Fruit fly (Drosophila melanogaster): ENCODE data around the gene CG11977.

CG11977 gene

DNA sequence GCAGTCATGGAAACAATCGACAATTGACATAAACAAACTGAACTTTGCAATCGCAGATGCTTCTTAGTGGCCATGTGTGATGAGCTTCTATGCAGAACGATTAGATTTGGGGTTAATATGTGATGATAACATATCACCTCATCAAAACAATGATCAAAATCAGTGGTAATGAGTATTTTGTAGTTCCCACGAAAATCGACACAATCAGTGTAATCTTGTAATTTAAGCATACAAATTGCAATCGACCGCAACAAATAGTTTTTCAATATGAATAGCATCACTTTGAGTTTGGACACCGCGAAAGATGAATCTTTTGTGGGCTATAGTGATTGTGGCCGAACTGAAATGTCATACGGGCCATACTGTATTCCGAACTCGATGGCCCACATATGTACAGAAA is at the start of gene CG11977:
Gene CG11977, plus strand, starts transcription at position 301 of the 400 bp plus-strand sequence.
- TF ChIP-seq Xrp1 (GFP tag; IDR thresholded peaks at IDR 0.05) (no peak), CG12942 (GFP tag; optimal IDR thresholded peaks at IDR 0.05) (no peak), kni (GFP tag; optimal IDR thresholded peaks at IDR 0.05) (no peak), pzg (GFP tag; optimal IDR thresholded peaks at IDR 0.05) (no peak), CG7786 (GFP tag; optimal IDR thresholded peaks at IDR 0.05) (no peak), MBD-R2 (GFP tag; IDR thresholded peaks at IDR 0.05) (no peak), tup (GFP tag; optimal IDR thresholded peaks at IDR 0.05) (no peak), CG7987 (GFP tag; optimal IDR thresholded peaks at IDR 0.05) (no peak), Rx (GFP tag; IDR thresholded peaks at IDR 0.05) (no peak), Hand (GFP tag; optimal IDR thresholded peaks at IDR 0.05) (no peak), CTCF (GFP tag; optimal IDR thresholded peaks at IDR 0.05) (no peak), chn (GFP tag; optimal IDR thresholded peaks at IDR 0.05) (no peak), gsb (GFP tag; IDR thresholded peaks at IDR 0.05) (no peak), slbo (GFP tag; IDR thresholded peaks at IDR 0.05) (no peak), en (GFP tag; optimal IDR thresholded peaks at IDR 0.05) (no peak), CG12391 (tag; optimal IDR thresholded peaks at IDR 0.05) (no peak)

DNA sequence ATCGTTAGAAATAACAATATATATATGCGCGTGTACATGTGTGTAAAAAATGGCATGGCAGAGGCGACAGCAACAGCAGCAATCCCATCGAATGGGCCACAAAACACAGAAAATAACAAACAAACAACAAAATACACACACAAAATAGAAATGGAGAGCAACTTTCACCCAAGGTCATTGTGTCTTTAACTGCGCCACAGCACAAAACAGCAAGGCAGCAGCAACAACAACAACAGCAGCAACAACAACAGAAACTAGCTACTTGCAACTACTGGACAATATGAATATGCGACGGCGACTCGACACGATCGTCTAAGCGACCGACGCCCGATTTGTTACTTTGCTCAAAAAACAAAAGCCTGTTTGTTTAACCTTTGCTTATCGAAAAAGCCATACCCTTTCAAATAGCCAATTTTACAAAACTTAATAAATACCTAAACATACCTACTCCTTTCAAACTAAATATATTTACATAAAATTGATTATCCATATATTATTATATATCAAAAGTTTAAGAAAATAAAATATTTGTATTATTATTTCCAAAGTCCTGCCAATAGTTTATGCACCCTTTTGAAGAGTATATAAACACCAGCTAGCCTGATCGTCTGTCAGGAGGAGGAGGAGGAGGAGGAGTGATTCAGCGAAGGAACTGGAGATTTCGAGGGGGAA is 49.6 kb upstream of the CG11977 start:
- TF ChIP-seq CG34422 (GFP tag; IDR thresholded peaks at IDR 0.05) (0 out of 3 replicates have a peak, but pooled peaks have one; percentile 12), PHDP (tag; optimal IDR thresholded peaks at IDR 0.05) (peak; percentile 11), CG10979 (tag; optimal IDR thresholded peaks at IDR 0.05) (peak; percentile 50), cas (GFP tag; IDR thresholded peaks at IDR 0.05) (no peak), bsh (GFP tag; optimal IDR thresholded peaks at IDR 0.05) (peak in 1 of 2 experiments; percentile 41), Ssrp (tag; optimal IDR thresholded peaks at IDR 0.05) (peak; percentile 38), CG2712 (tag; optimal IDR thresholded peaks at IDR 0.05) (peak; percentile 52), phol (tag; optimal IDR thresholded peaks at IDR 0.05) (peak; percentile 31), CG12391 (tag; optimal IDR thresholded peaks at IDR 0.05) (peak; percentile 17), D19A (tag; optimal IDR thresholded peaks at IDR 0.05) (peak; percentile 85), Drgx (GFP tag; IDR thresholded peaks at IDR 0.05) (0 out of 2 replicates have a peak, but pooled peaks have one; percentile 14), CG3163 (GFP tag; optimal IDR thresholded peaks at IDR 0.05) (no peak), unpg (GFP tag; optimal IDR thresholded peaks at IDR 0.05) (peak; percentile 19), CG17359 (tag; optimal IDR thresholded peaks at IDR 0.05) (peak; percentile 28), CG2678 (tag; optimal IDR thresholded peaks at IDR 0.05) (peak; percentile 6), gem (tag; optimal IDR thresholded peaks at IDR 0.05) (peak; percentile 56), CG4360 (GFP tag; IDR thresholded peaks at IDR 0.05) (peak; percentile 73), BEAF-32 (GFP tag; optimal IDR thresholded peaks at IDR 0.05) (no peak), Sox102F (GFP tag; optimal IDR thresholded peaks at IDR 0.05) (peak; percentile 66), CG18262 (tag; optimal IDR thresholded peaks at IDR 0.05) (peak; percentile 58), fd96Cb (tag; optimal IDR thresholded peaks at IDR 0.05) (peak; percentile 6), CG10267 (tag; optimal IDR thresholded peaks at IDR 0.05) (peak; percentile 17), CG32767 (GFP tag; IDR thresholded peaks at IDR 0.05) (no peak), Blimp-1 (GFP tag; optimal IDR thresholded peaks at IDR 0.05) (peak; percentile 93), CG31441 (GFP tag; IDR thresholded peaks at IDR 0.05) (peak; percentile 49; the same call in 1 of the 2 replicates), Optix (GFP tag; IDR thresholded peaks at IDR 0.05) (no peak), toy (GFP tag; IDR thresholded peaks at IDR 0.05) (no peak), disco-r (GFP tag; optimal IDR thresholded peaks at IDR 0.05) (no peak), kni (GFP tag; optimal IDR thresholded peaks at IDR 0.05) (peak; percentile 86), CG13287 (GFP tag; IDR thresholded peaks at IDR 0.05; ENCODE audit: partially characterized antibody) (no peak), CG6654 (GFP tag; optimal IDR thresholded peaks at IDR 0.05) (no peak), Med (GFP tag) (peak; percentile 47), Deaf1 (tag; optimal IDR thresholded peaks at IDR 0.05) (peak; percentile 26), ATbp (GFP tag; optimal IDR thresholded peaks at IDR 0.05) (peak; percentile 20), Spps (tag; optimal IDR thresholded peaks at IDR 0.05) (no peak)
